Worm (Caenorhabditis elegans): ENCODE results near the gene Y43D4A.6.

Y43D4A.6 gene

DNA sequence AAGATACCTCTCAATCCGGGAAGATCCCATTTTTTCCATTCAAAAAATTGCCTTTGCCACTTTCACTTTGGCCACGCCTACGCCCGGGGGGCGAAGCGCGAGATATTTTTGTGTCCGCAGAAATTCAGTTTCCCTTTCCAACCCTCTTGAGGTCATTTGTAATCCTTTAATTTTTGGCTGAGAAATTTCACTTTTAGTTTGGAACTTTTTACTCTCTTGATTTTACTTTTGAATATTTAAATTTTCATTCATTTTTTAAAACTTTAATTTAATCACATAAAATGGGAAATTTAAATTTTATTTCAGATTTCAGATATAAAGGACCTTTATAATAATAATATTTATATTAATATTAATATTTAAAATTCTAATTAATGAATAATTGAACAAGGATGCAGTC, 11.7 kb upstream of the Y43D4A.6 start, which contains the start of gene Y43D4A.5:
Gene Y43D4A.5, plus strand, starts transcription at position 301 of the 400 bp plus-strand sequence.
- TF ChIP-seq saeg-2 (GFP tag; IDR thresholded peaks at IDR 0.05) = no peak
- TF ChIP-seq tra-1 (GFP tag; IDR thresholded peaks at IDR 0.05) = no peak
- TF ChIP-seq nhr-77 (tag; optimal IDR thresholded peaks at IDR 0.05) = no peak
- no peak for TF ChIP-seq R02D3.7 (tag; optimal IDR thresholded peaks at IDR 0.05)
- TF ChIP-seq nhr-10 (tag; optimal IDR thresholded peaks at IDR 0.05) = no peak
- no peak for TF ChIP-seq snpc-1.2 (GFP tag; IDR thresholded peaks at IDR 0.05)
- no peak for TF ChIP-seq spr-1 (tag; optimal IDR thresholded peaks at IDR 0.05)
- TF ChIP-seq dve-1 (tag; optimal IDR thresholded peaks at IDR 0.05; ENCODE audit: insufficient read depth) = no peak
- no peak for TF ChIP-seq dmd-8 (GFP tag; IDR thresholded peaks at IDR 0.05)
- no peak for TF ChIP-seq lsy-2 (tag; optimal IDR thresholded peaks at IDR 0.05)
- TF ChIP-seq F37D6.2 (tag; optimal IDR thresholded peaks at IDR 0.05) = no peak
- no peak for TF ChIP-seq pqm-1 (tag; optimal IDR thresholded peaks at IDR 0.05)
- no peak for TF ChIP-seq daf-19 (GFP tag; conservative IDR thresholded peaks at IDR 0.05)
- TF ChIP-seq mep-1 (tag; optimal IDR thresholded peaks at IDR 0.05) = no peak
- TF ChIP-seq ceh-32 (tag; optimal IDR thresholded peaks at IDR 0.05; ENCODE audit: poor library complexity) = no peak
- TF ChIP-seq lin-38 (GFP tag; IDR thresholded peaks at IDR 0.05) = no peak
- TF ChIP-seq ces-1 (GFP tag; optimal IDR thresholded peaks at IDR 0.05) = no peak
- no peak for TF ChIP-seq fkh-10 (GFP tag; optimal IDR thresholded peaks at IDR 0.05)
- TF ChIP-seq egl-27 (tag; optimal IDR thresholded peaks at IDR 0.05) = no peak
- no peak for TF ChIP-seq zip-11 (GFP tag; IDR thresholded peaks at IDR 0.05)

DNA sequence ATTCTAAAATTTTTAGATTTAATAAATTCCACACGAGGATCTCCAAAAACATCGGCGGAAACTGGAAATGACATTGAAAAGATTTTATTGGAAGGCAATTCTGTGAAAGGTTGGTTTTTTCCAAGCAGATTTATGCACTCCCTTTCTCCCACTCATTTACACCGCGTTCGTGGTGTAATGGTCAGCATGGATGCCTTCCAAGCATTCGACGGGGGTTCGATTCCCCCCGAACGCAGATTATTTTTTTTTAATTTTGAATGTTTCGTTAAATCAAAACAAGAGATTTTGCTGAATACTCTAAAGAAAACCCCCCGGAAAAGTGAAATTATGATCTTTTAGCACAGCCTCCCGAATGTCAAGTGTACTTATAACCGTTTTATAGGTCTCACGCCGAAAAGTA, 11.2 kb upstream of the Y43D4A.6 start:
- TF ChIP-seq dve-1 (tag; optimal IDR thresholded peaks at IDR 0.05; ENCODE audit: insufficient read depth) (no peak), daf-19 (GFP tag; conservative IDR thresholded peaks at IDR 0.05) (peak; percentile 70; the same call in 1 of the 2 replicates), unc-62 (GFP tag; optimal IDR thresholded peaks at IDR 0.05 in 1 of 2) (no peak), unc-62 (tag; optimal IDR thresholded peaks at IDR 0.05) (no peak), mdl-1 (tag; optimal IDR thresholded peaks at IDR 0.05) (no peak), nhr-48 (tag; optimal IDR thresholded peaks at IDR 0.05) (no peak), D1046.2 (GFP tag; IDR thresholded peaks at IDR 0.05) (peak; percentile 78), Y105C5A.15 (GFP tag; IDR thresholded peaks at IDR 0.05) (peak; percentile 74), madf-9 (GFP tag; conservative IDR thresholded peaks at IDR 0.05) (peak; percentile 76), F37D6.2 (tag; optimal IDR thresholded peaks at IDR 0.05) (no peak), hlh-11 (tag; optimal IDR thresholded peaks at IDR 0.05) (no peak), lin-39 (tag; optimal IDR thresholded peaks at IDR 0.05) (no peak), dmd-8 (GFP tag; IDR thresholded peaks at IDR 0.05) (peak; percentile 90; the same call in 1 of the 2 replicates), lin-1 (GFP tag; IDR thresholded peaks at IDR 0.05) (peak; percentile 70), R02D3.7 (tag; optimal IDR thresholded peaks at IDR 0.05) (no peak), mxl-3 (GFP tag; optimal IDR thresholded peaks at IDR 0.05) (no peak), T26A8.4 (GFP tag; IDR thresholded peaks at IDR 0.05) (peak; percentile 60; the same call in 1 of the 2 replicates), duxl-1 (tag; optimal IDR thresholded peaks at IDR 0.05; ENCODE audit: poor library complexity) (peak; percentile 61), hif-1 (tag; optimal IDR thresholded peaks at IDR 0.05) (peak in 1 of 2 experiments; percentile 44), ceh-20 (GFP tag; IDR thresholded peaks at IDR 0.05) (peak; percentile 37; the same call in 1 of the 2 replicates), zfp-2 (tag; optimal IDR thresholded peaks at IDR 0.05) (peak; percentile 21), unc-39 (tag; optimal IDR thresholded peaks at IDR 0.05) (no peak), nhr-237 (tag; optimal IDR thresholded peaks at IDR 0.05) (no peak), nhr-111 (GFP tag; optimal IDR thresholded peaks at IDR 0.05) (no peak), F49E8.2 (tag; optimal IDR thresholded peaks at IDR 0.05; ENCODE audit: borderline replicate concordance) (peak; percentile 51), snpc-4 (tag; optimal IDR thresholded peaks at IDR 0.05) (no peak), aha-1 (tag) (no peak), mes-2 (tag; optimal IDR thresholded peaks at IDR 0.05; ENCODE audit: poor library complexity, severe bottlenecking) (peak; percentile 78), zag-1 (tag; optimal IDR thresholded peaks at IDR 0.05) (no peak), nhr-6 (tag; optimal IDR thresholded peaks at IDR 0.05) (no peak), lin-13 (GFP tag; optimal IDR thresholded peaks at IDR 0.05) (peak; percentile 28), jun-1 (tag; optimal IDR thresholded peaks at IDR 0.05) (no peak), pha-4 (GFP tag; IDR thresholded peaks at IDR 0.05) (peak; percentile 80; the same call in 1 of the 2 replicates), pha-4 (tag; optimal IDR thresholded peaks at IDR 0.05) (no peak), mxl-2 (GFP tag; conservative IDR thresholded peaks at IDR 0.05) (0 out of 2 replicates have a peak, but pooled peaks have one; percentile 39), ZK546.5 (tag; optimal IDR thresholded peaks at IDR 0.05) (no peak)
